Worm (Caenorhabditis elegans) whole organism, L4 larva: ENCODE results near the gene F53B1.3.

Source experiments
- D1046.2 ChIP-seq: fragments of 200-800 bp; sonication (Bioruptor generic); IDR thresholded peaks from 2 replicates; pipeline ENCODE4 v1.3.6; 2022; ENCODE audit warnings: missing genetic modification characterization, missing compliant biosample characterization
- F10B5.3 ChIP-seq: sonication (generic microtip); optimal IDR thresholded peaks from 2 replicates; lab custom pipeline; 2016; ENCODE audit warnings: mild to moderate bottlenecking, missing genetic modification characterization, missing compliant biosample characterization
- F26F4.8 ChIP-seq: fragments of 200-800 bp; sonication (Bioruptor generic); conservative IDR thresholded peaks from 2 replicates; pipeline ENCODE4 v1.3.6; 2022; ENCODE audit warnings: missing genetic modification characterization, missing compliant biosample characterization
- F49E8.2 ChIP-seq: sonication (generic microtip); optimal IDR thresholded peaks from 2 replicates; lab custom pipeline; 2016; ENCODE audit warnings: missing compliant biosample characterization, mild to moderate bottlenecking, missing genetic modification characterization, borderline replicate concordance
- T20F7.1 ChIP-seq: fragments of 200-800 bp; sonication (Bioruptor generic); optimal IDR thresholded peaks from 2 replicates; lab custom pipeline; 2018; ENCODE audit warnings: mild to moderate bottlenecking, missing genetic modification characterization, missing compliant biosample characterization
- Y75B8A.6 ChIP-seq: fragments of 200-800 bp; sonication (Bioruptor generic); IDR thresholded peaks from 2 replicates; pipeline ENCODE4 v1.3.6; 2022; ENCODE audit warnings: missing genetic modification reagents, missing genetic modification characterization, missing compliant biosample characterization
- ZK337.2 ChIP-seq: fragments of 200-800 bp; sonication (Bioruptor generic); IDR thresholded peaks from 2 replicates; pipeline ENCODE4 v1.3.6; 2022; ENCODE audit warnings: missing genetic modification reagents, missing genetic modification characterization, missing compliant biosample characterization
- ZK546.5 ChIP-seq, 2 experiments: sonication (generic microtip); optimal IDR thresholded peaks; 2 replicates each; lab custom pipeline; 2017; ENCODE audit warnings: missing biosample characterization in 2 of 2, missing genetic modification characterization in 2 of 2
- aha-1 ChIP-seq: fragments of 150-350 bp; peaks from one replicate; lab custom pipeline; 2014; ENCODE audit warnings: missing biosample characterization, missing genetic modification characterization
- attf-4 ChIP-seq: sonication (generic microtip); optimal IDR thresholded peaks from 3 replicates; lab custom pipeline; 2017; ENCODE audit warnings: missing biosample characterization, missing genetic modification characterization
- ceh-44 ChIP-seq: fragments of 200-800 bp; sonication (Bioruptor generic); IDR thresholded peaks from 2 replicates; pipeline ENCODE4 v1.3.6; 2022; ENCODE audit warnings: missing genetic modification reagents, missing genetic modification characterization, missing compliant biosample characterization
- ceh-82 ChIP-seq: sonication (generic microtip); optimal IDR thresholded peaks from 2 replicates; lab custom pipeline; 2017; ENCODE audit warnings: missing biosample characterization, missing genetic modification characterization
- daf-12 ChIP-seq: fragments of 150-350 bp; optimal IDR thresholded peaks from 2 replicates; lab custom pipeline; 2014; ENCODE audit warnings: missing biosample characterization, missing genetic modification reagents, missing genetic modification characterization
- dmd-6 ChIP-seq: fragments of 200-800 bp; sonication (Bioruptor generic); IDR thresholded peaks from 2 replicates; pipeline ENCODE4 v1.3.6; 2022; ENCODE audit warnings: missing genetic modification reagents, missing genetic modification characterization, missing compliant biosample characterization
- dmd-8 ChIP-seq: fragments of 200-800 bp; sonication (Bioruptor generic); IDR thresholded peaks from 2 replicates; pipeline ENCODE4 v1.3.6; 2022; ENCODE audit warnings: missing genetic modification characterization, missing compliant biosample characterization
- dpl-1 ChIP-seq: fragments of 150-350 bp; optimal IDR thresholded peaks from 2 replicates; lab custom pipeline; 2014; ENCODE audit warnings: missing biosample characterization, missing genetic modification reagents, missing genetic modification characterization
- duxl-1 ChIP-seq: sonication (generic microtip); optimal IDR thresholded peaks from 2 replicates; lab custom pipeline; 2016; ENCODE audit warnings: mild to moderate bottlenecking, missing genetic modification characterization, moderate library complexity, missing compliant biosample characterization; ENCODE audit not compliant: poor library complexity
- dve-1 ChIP-seq: sonication (generic microtip); optimal IDR thresholded peaks from 2 replicates; lab custom pipeline; 2017; ENCODE audit warnings: antibody characterized with exemption, mild to moderate bottlenecking, missing genetic modification characterization, missing compliant biosample characterization; ENCODE audit not compliant: insufficient read depth
- fkh-10 ChIP-seq: fragments of 150-350 bp; optimal IDR thresholded peaks from 2 replicates; lab custom pipeline; 2014; ENCODE audit warnings: missing biosample characterization, missing genetic modification reagents, missing genetic modification characterization
- fos-1 ChIP-seq: fragments of 150-350 bp; optimal IDR thresholded peaks from 2 replicates; lab custom pipeline; 2014; ENCODE audit warnings: missing biosample characterization, missing genetic modification characterization
- hmg-1.1 ChIP-seq: fragments of 200-800 bp; sonication (Bioruptor generic); IDR thresholded peaks from 2 replicates; pipeline ENCODE4 v1.3.6; 2022; ENCODE audit warnings: missing genetic modification reagents, missing genetic modification characterization, missing compliant biosample characterization
- jun-1 ChIP-seq: fragments of 150-350 bp; optimal IDR thresholded peaks from 2 replicates; lab custom pipeline; 2014; ENCODE audit warnings: missing biosample characterization, missing genetic modification reagents, missing genetic modification characterization
- lin-1 ChIP-seq: fragments of 200-800 bp; sonication (Bioruptor generic); IDR thresholded peaks from 2 replicates; pipeline ENCODE4 v1.3.6; 2022; ENCODE audit warnings: missing genetic modification reagents, missing genetic modification characterization, missing compliant biosample characterization
- lin-13 ChIP-seq: fragments of 150-350 bp; optimal IDR thresholded peaks from 2 replicates; lab custom pipeline; 2014; ENCODE audit warnings: missing biosample characterization, missing genetic modification reagents, missing genetic modification characterization
- lin-15B ChIP-seq: fragments of 150-350 bp; sonication (generic microtip); optimal IDR thresholded peaks from 3 replicates; lab custom pipeline; 2014; ENCODE audit warnings: missing biosample characterization, missing genetic modification characterization
- lin-29 ChIP-seq: fragments of 200-800 bp; sonication (Bioruptor generic); IDR thresholded peaks from 2 replicates; pipeline ENCODE4 v1.3.6; 2022; ENCODE audit warnings: missing genetic modification reagents, missing genetic modification characterization, missing compliant biosample characterization
- lin-38 ChIP-seq: fragments of 200-800 bp; sonication (Bioruptor generic); IDR thresholded peaks from 2 replicates; pipeline ENCODE4 v1.3.6; 2022; ENCODE audit warnings: missing genetic modification reagents, missing genetic modification characterization, missing compliant biosample characterization
- lir-3 ChIP-seq: sonication (generic microtip); optimal IDR thresholded peaks from 2 replicates; lab custom pipeline; 2016; ENCODE audit warnings: mild to moderate bottlenecking, missing genetic modification characterization, missing compliant biosample characterization
- lsy-2 ChIP-seq, 2 experiments: fragments of 150-350 bp in 1 of 2; sonication (generic microtip) in 1 of 2; optimal IDR thresholded peaks; 2 replicates each; lab custom pipeline; 2014 to 2017; ENCODE audit warnings: missing biosample characterization in 2 of 2, missing genetic modification characterization in 2 of 2
- madf-9 ChIP-seq: fragments of 200-800 bp; sonication (Bioruptor generic); conservative IDR thresholded peaks from 2 replicates; pipeline ENCODE4 v1.3.6; 2022; ENCODE audit warnings: missing genetic modification reagents, missing genetic modification characterization, missing compliant biosample characterization
- mep-1 ChIP-seq: fragments of 150-350 bp; sonication (generic microtip); optimal IDR thresholded peaks from 3 replicates; lab custom pipeline; 2014; ENCODE audit warnings: missing biosample characterization, missing genetic modification characterization
- mes-2 ChIP-seq: sonication (generic microtip); optimal IDR thresholded peaks from 2 replicates; lab custom pipeline; 2016; ENCODE audit warnings: missing genotype, mild to moderate bottlenecking, missing genetic modification characterization, missing compliant biosample characterization; ENCODE audit not compliant: poor library complexity, severe bottlenecking
- mxl-3 ChIP-seq: fragments of 200-800 bp; sonication (Bioruptor generic); optimal IDR thresholded peaks from 2 replicates; lab custom pipeline; 2018; ENCODE audit warnings: mild to moderate bottlenecking, missing genetic modification characterization, missing compliant biosample characterization
- nhr-11 ChIP-seq: fragments of 150-350 bp; optimal IDR thresholded peaks from 2 replicates; lab custom pipeline; 2014; ENCODE audit warnings: missing biosample characterization, missing genetic modification characterization
- nhr-28 ChIP-seq: fragments of 150-350 bp; optimal IDR thresholded peaks from 2 replicates; lab custom pipeline; 2014; ENCODE audit warnings: missing biosample characterization, missing genetic modification characterization
- nhr-6 ChIP-seq: fragments of 150-350 bp; optimal IDR thresholded peaks from 2 replicates; lab custom pipeline; 2014; ENCODE audit warnings: missing biosample characterization, missing genetic modification characterization
- nhr-76 ChIP-seq: fragments of 150-350 bp; optimal IDR thresholded peaks from 2 replicates; lab custom pipeline; 2014; ENCODE audit warnings: missing biosample characterization, missing genetic modification characterization
- nhr-77 ChIP-seq: fragments of 150-350 bp; optimal IDR thresholded peaks from 2 replicates; lab custom pipeline; 2014; ENCODE audit warnings: missing biosample characterization, missing genetic modification characterization
- php-3 ChIP-seq: fragments of 200-800 bp; sonication (Bioruptor generic); IDR thresholded peaks from 2 replicates; pipeline ENCODE4 v1.3.6; 2022; ENCODE audit warnings: missing genetic modification reagents, missing genetic modification characterization, missing compliant biosample characterization
- pqm-1 ChIP-seq: sonication (generic microtip); optimal IDR thresholded peaks from 2 replicates; lab custom pipeline; 2017; ENCODE audit warnings: missing biosample characterization, missing genetic modification characterization
- sdz-12 ChIP-seq: fragments of 200-800 bp; sonication (Bioruptor generic); optimal IDR thresholded peaks from 2 replicates; lab custom pipeline; 2018; ENCODE audit warnings: mild to moderate bottlenecking, missing genetic modification characterization, missing compliant biosample characterization
- skn-1 ChIP-seq: fragments of 150-350 bp; optimal IDR thresholded peaks from 2 replicates; lab custom pipeline; 2014; ENCODE audit warnings: missing biosample characterization, missing genetic modification characterization
- snpc-1.2 ChIP-seq: fragments of 200-800 bp; sonication (Bioruptor generic); IDR thresholded peaks from 2 replicates; pipeline ENCODE4 v1.3.6; 2022; ENCODE audit warnings: missing genetic modification reagents, missing genetic modification characterization, missing compliant biosample characterization
- snpc-4 ChIP-seq: fragments of 150-350 bp; optimal IDR thresholded peaks from 2 replicates; lab custom pipeline; 2014; ENCODE audit warnings: missing biosample characterization, missing genetic modification characterization
- spr-3 ChIP-seq: fragments of 200-800 bp; sonication (Bioruptor generic); optimal IDR thresholded peaks from 2 replicates; lab custom pipeline; 2018; ENCODE audit warnings: mild to moderate bottlenecking, missing genetic modification characterization, missing compliant biosample characterization
- tag-97 ChIP-seq: fragments of 200-800 bp; sonication (Bioruptor generic); IDR thresholded peaks from 2 replicates; pipeline ENCODE4 v1.3.6; 2022; ENCODE audit warnings: missing genetic modification characterization, missing compliant biosample characterization
- unc-62 ChIP-seq, 3 experiments: fragments of 150-350 bp in 1 of 3; sonication (generic microtip); optimal IDR thresholded peaks in 2 of 3; peaks in 1 of 3; 1 replicate in 1 of 3; 2 replicates in 2 of 3; lab custom pipeline; 2014 to 2017; ENCODE audit warnings: missing biosample characterization in 3 of 3, missing genetic modification characterization in 3 of 3, missing genetic modification reagents in 3 of 3, missing genotype in 1 of 3
- zfp-2 ChIP-seq: sonication (generic microtip); optimal IDR thresholded peaks from 2 replicates; lab custom pipeline; 2016; ENCODE audit warnings: mild to moderate bottlenecking, missing genetic modification characterization, missing compliant biosample characterization
- ztf-11 ChIP-seq: fragments of 150-350 bp; optimal IDR thresholded peaks from 2 replicates; lab custom pipeline; 2014; ENCODE audit warnings: missing biosample characterization, missing genetic modification characterization
- ztf-7 ChIP-seq: fragments of 150-350 bp; optimal IDR thresholded peaks from 2 replicates; lab custom pipeline; 2014; ENCODE audit warnings: missing biosample characterization, missing genetic modification characterization

The F53B1.3 gene

DNA sequence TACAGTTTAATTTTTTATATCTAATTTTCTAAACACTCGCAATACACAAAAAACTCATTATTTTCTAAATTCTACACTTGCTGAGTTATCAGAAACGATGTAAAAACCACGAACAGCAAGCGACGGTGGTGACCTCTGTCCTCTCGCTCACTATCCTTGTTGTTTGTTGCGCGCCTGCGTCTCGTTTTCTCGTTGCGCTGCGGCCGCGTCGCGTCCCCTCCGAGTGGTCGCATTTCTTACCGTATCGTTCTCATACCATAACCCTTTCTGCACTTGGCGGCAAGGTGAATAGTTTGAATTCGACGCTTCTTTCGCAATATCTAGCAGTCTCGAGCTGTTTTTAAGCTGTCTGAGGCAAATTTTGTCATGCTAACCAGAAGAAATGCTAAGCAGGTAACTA is 16.0 kb upstream of the F53B1.3 start, which contains the start of gene lsy-2 (continued):
- TF ChIP-seq T20F7.1: no peak
- no peak for TF ChIP-seq spr-3 (GFP tag; lab: Kevin White, UChicago)
- TF ChIP-seq zfp-2: no peak
- TF ChIP-seq fos-1: no peak
- TF ChIP-seq unc-62 (GFP tag; optimal IDR thresholded peaks at IDR 0.05 in 1 of 2; lab: Kevin White, UChicago): no peak
- TF ChIP-seq unc-62 (tag; optimal IDR thresholded peaks at IDR 0.05; lab: Kevin White, UChicago): no peak
- no peak for TF ChIP-seq snpc-1.2 (GFP tag; lab: Robert Waterston, UW)
- no peak for TF ChIP-seq ZK546.5 (tag; optimal IDR thresholded peaks at IDR 0.05; lab: Kevin White, UChicago)
- no peak for TF ChIP-seq lir-3 (tag; lab: Kevin White, UChicago)
- TF ChIP-seq dmd-6: peak; percentile 50
- no peak for TF ChIP-seq snpc-4 (tag; lab: Kevin White, UChicago)
- peak; percentile 50 for TF ChIP-seq duxl-1 (tag; lab: Kevin White, UChicago)
- no peak for TF ChIP-seq ZK337.2 (GFP tag; lab: Robert Waterston, UW)
- TF ChIP-seq hmg-1.1 (GFP tag; lab: Robert Waterston, UW): peak; percentile 52
- no peak for TF ChIP-seq nhr-11 (tag; lab: Kevin White, UChicago)
- TF ChIP-seq dve-1 (tag; lab: Kevin White, UChicago): peak; percentile 31
- peak; percentile 40 for TF ChIP-seq mxl-3 (GFP tag; lab: Kevin White, UChicago)
- peak; percentile 72 for TF ChIP-seq lin-13 (GFP tag; lab: Kevin White, UChicago)
- TF ChIP-seq F26F4.8 (GFP tag; lab: Robert Waterston, UW): no peak
- no peak for TF ChIP-seq ztf-11 (tag; lab: Kevin White, UChicago)
- no peak for TF ChIP-seq ceh-82 (tag; lab: Kevin White, UChicago)
- TF ChIP-seq skn-1 (tag; lab: Kevin White, UChicago): no peak
- TF ChIP-seq ztf-7 (tag; lab: Kevin White, UChicago): no peak
- TF ChIP-seq nhr-28 (tag; lab: Kevin White, UChicago): peak; percentile 46
- no peak for TF ChIP-seq php-3 (GFP tag; lab: Robert Waterston, UW)
- TF ChIP-seq D1046.2: no peak
- no peak for TF ChIP-seq daf-12 (tag; lab: Kevin White, UChicago)
- TF ChIP-seq F10B5.3 (tag; lab: Kevin White, UChicago): no peak

DNA sequence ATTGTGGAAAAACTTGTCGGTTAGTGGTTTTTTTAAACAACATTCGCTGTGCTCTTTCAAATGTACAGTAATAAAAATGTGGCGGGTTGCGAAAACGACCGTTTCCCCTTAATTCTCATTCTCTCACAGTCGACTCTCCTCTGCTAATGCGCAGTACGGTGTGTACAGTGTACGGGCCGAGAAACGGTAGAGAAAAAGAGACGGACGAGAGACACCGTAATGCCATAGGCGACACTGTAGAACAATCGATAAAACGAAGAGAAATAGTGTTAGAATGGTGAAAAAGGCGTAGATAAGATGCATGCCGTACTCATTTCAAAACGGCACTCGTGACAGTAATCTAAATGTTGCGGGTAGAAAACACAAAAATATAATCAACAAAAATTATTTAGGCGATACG is 14.9 kb upstream of the F53B1.3 start:
- TF ChIP-seq dmd-8: no peak
- TF ChIP-seq nhr-6 (tag; lab: Kevin White, UChicago): no peak
- TF ChIP-seq lin-38: no peak
- no peak for TF ChIP-seq nhr-76 (tag; lab: Kevin White, UChicago)
- no peak for TF ChIP-seq nhr-77 (tag; lab: Kevin White, UChicago)
- no peak for TF ChIP-seq sdz-12
- TF ChIP-seq spr-3 (GFP tag; lab: Kevin White, UChicago): no peak
- TF ChIP-seq Y75B8A.6: no peak
- no peak for TF ChIP-seq skn-1 (tag; lab: Kevin White, UChicago)
- no peak for TF ChIP-seq jun-1
- no peak for TF ChIP-seq ceh-44 (GFP tag; lab: Robert Waterston, UW)
- TF ChIP-seq snpc-1.2 (GFP tag; lab: Robert Waterston, UW): no peak
- TF ChIP-seq dpl-1 (GFP tag; lab: Kevin White, UChicago): no peak
- TF ChIP-seq lin-13 (GFP tag; lab: Kevin White, UChicago): no peak
- TF ChIP-seq nhr-11 (tag; lab: Kevin White, UChicago): no peak
- TF ChIP-seq lin-15B: no peak
- TF ChIP-seq lsy-2 (tag; optimal IDR thresholded peaks at IDR 0.05; lab: Kevin White, UChicago): no peak
- no peak for TF ChIP-seq lin-1
- TF ChIP-seq mes-2 (tag; lab: Kevin White, UChicago): peak; percentile 39
- no peak for TF ChIP-seq ztf-7 (tag; lab: Kevin White, UChicago)
- no peak for TF ChIP-seq attf-4
- TF ChIP-seq madf-9 (GFP tag; lab: Robert Waterston, UW): no peak
- no peak for TF ChIP-seq lir-3 (tag; lab: Kevin White, UChicago)
- no peak for TF ChIP-seq lin-29 (GFP tag; lab: Robert Waterston, UW)
- no peak for TF ChIP-seq F26F4.8 (GFP tag; lab: Robert Waterston, UW)
- TF ChIP-seq tag-97 (GFP tag; lab: Robert Waterston, UW): no peak
- no peak for TF ChIP-seq ztf-11 (tag; lab: Kevin White, UChicago)
- TF ChIP-seq aha-1 (tag; lab: Kevin White, UChicago): peak; percentile 91
- no peak for TF ChIP-seq fkh-10 (GFP tag; lab: Kevin White, UChicago)
- TF ChIP-seq F49E8.2: no peak
- TF ChIP-seq pqm-1: peak; percentile 60
- TF ChIP-seq mep-1 (tag; lab: Kevin White, UChicago): peak; percentile 58
